Worm (Caenorhabditis elegans) whole organism, L1 larva: ENCODE results near the gene lact-8.

Experiments used
- C04F5.9 ChIP-seq: sonication (generic microtip); optimal IDR thresholded peaks from 2 replicates; lab custom pipeline; 2016; ENCODE audit warnings: missing genetic modification characterization, missing compliant biosample characterization
- C34B4.2 ChIP-seq: sonication (generic microtip); optimal IDR thresholded peaks from 2 replicates; lab custom pipeline; 2017; ENCODE audit warnings: mild to moderate bottlenecking, missing genetic modification characterization, missing compliant biosample characterization
- F16B12.6 ChIP-seq: fragments of 150-350 bp; optimal IDR thresholded peaks from 2 replicates; lab custom pipeline; 2014; ENCODE audit warnings: missing biosample characterization, missing genetic modification characterization
- aha-1 ChIP-seq: fragments of 150-350 bp; optimal IDR thresholded peaks from 2 replicates; lab custom pipeline; 2014; ENCODE audit warnings: missing biosample characterization, missing genetic modification characterization
- alr-1 ChIP-seq: fragments of 200-800 bp; sonication (Bioruptor generic); optimal IDR thresholded peaks from 2 replicates; lab custom pipeline; 2018; ENCODE audit warnings: borderline replicate concordance, mild to moderate bottlenecking, missing genetic modification characterization, missing compliant biosample characterization
- aly-2 ChIP-seq: fragments of 150-350 bp; optimal IDR thresholded peaks from 2 replicates; lab custom pipeline; 2014; ENCODE audit warnings: missing biosample characterization, missing genetic modification characterization
- ama-1 ChIP-seq: fragments of 150-350 bp; optimal IDR thresholded peaks from 2 replicates; lab custom pipeline; 2014
- ceh-8 ChIP-seq: fragments of 200-800 bp; sonication (Bioruptor generic); optimal IDR thresholded peaks from 2 replicates; lab custom pipeline; 2018; ENCODE audit warnings: mild to moderate bottlenecking, missing genetic modification characterization, moderate library complexity, missing compliant biosample characterization
- dpl-1 ChIP-seq, 3 experiments: fragments of 150-350 bp in 2 of 3; sonication (generic microtip) in 1 of 3; optimal IDR thresholded peaks; 2 replicates each; lab custom pipeline; 2014 to 2017; ENCODE audit warnings: missing biosample characterization in 3 of 3, missing genetic modification characterization in 3 of 3, missing genetic modification reagents in 3 of 3
- dsc-1 ChIP-seq: sonication (generic microtip); optimal IDR thresholded peaks from 2 replicates; lab custom pipeline; 2016; ENCODE audit warnings: mild to moderate bottlenecking, missing genetic modification characterization, missing compliant biosample characterization
- efl-1 ChIP-seq, 4 experiments: fragments of 150-350 bp; optimal IDR thresholded peaks in 3 of 4; peaks in 1 of 4; 1 replicate in 1 of 4; 2 replicates in 3 of 4; lab custom pipeline; 2014; ENCODE audit warnings: missing biosample characterization in 2 of 4, missing genetic modification characterization in 2 of 4, missing genetic modification reagents in 2 of 4
- elt-3 ChIP-seq, 6 experiments: fragments of 150-350 bp in 1 of 6; sonication (generic microtip); optimal IDR thresholded peaks; 2 replicates each; lab custom pipeline; 2017 to 2018; ENCODE audit warnings: missing biosample characterization in 6 of 6, missing genetic modification characterization in 6 of 6, inconsistent platforms in 1 of 6
- ets-5 ChIP-seq: fragments of 200-800 bp; sonication (Bioruptor generic); IDR thresholded peaks from 2 replicates; pipeline ENCODE4 v1.3.6; 2022; ENCODE audit warnings: missing genetic modification characterization, missing compliant biosample characterization
- fkh-10 ChIP-seq: sonication (generic microtip); optimal IDR thresholded peaks from 2 replicates; lab custom pipeline; 2017; ENCODE audit warnings: missing biosample characterization, missing genetic modification reagents, missing genetic modification characterization
- fkh-4 ChIP-seq: sonication (generic microtip); optimal IDR thresholded peaks from 2 replicates; lab custom pipeline; 2016; ENCODE audit warnings: missing compliant biosample characterization, missing genetic modification characterization, borderline replicate concordance
- grh-1 ChIP-seq: fragments of 200-800 bp; sonication (Bioruptor generic); IDR thresholded peaks from 2 replicates; pipeline ENCODE4 v1.3.6; 2022; ENCODE audit warnings: missing genetic modification reagents, missing genetic modification characterization, missing compliant biosample characterization
- hlh-4 ChIP-seq: sonication (generic microtip); optimal IDR thresholded peaks from 2 replicates; lab custom pipeline; 2016; ENCODE audit warnings: mild to moderate bottlenecking, missing genetic modification characterization, missing compliant biosample characterization
- hpl-2 ChIP-seq: fragments of 150-350 bp; optimal IDR thresholded peaks from 2 replicates; lab custom pipeline; 2014; ENCODE audit warnings: missing biosample characterization, missing genetic modification reagents, missing genetic modification characterization
- isw-1 ChIP-seq: fragments of 200-800 bp; sonication (Bioruptor generic); IDR thresholded peaks from 2 replicates; pipeline ENCODE4 v1.3.6; 2022; ENCODE audit warnings: missing genetic modification characterization, missing compliant biosample characterization
- jun-1 ChIP-seq: fragments of 150-350 bp; optimal IDR thresholded peaks from 2 replicates; lab custom pipeline; 2014; ENCODE audit warnings: missing biosample characterization, missing genetic modification reagents, missing genetic modification characterization
- lin-13 ChIP-seq: fragments of 150-350 bp; optimal IDR thresholded peaks from 2 replicates; lab custom pipeline; 2014; ENCODE audit warnings: missing biosample characterization, missing genetic modification reagents, missing genetic modification characterization
- lin-14 ChIP-seq: fragments of 200-800 bp; sonication (Bioruptor generic); optimal IDR thresholded peaks from 2 replicates; lab custom pipeline; 2018; ENCODE audit warnings: mild to moderate bottlenecking, missing genetic modification characterization, moderate library complexity, missing compliant biosample characterization
- lir-3 ChIP-seq: sonication (generic microtip); optimal IDR thresholded peaks from 2 replicates; lab custom pipeline; 2016; ENCODE audit warnings: mild to moderate bottlenecking, missing genetic modification characterization, moderate library complexity, missing compliant biosample characterization; ENCODE audit not compliant: poor library complexity
- lsy-2 ChIP-seq, 2 experiments: fragments of 150-350 bp; optimal IDR thresholded peaks; 2 replicates each; lab custom pipeline; 2014; ENCODE audit warnings: missing biosample characterization in 2 of 2, missing genetic modification characterization in 2 of 2
- mab-9 ChIP-seq: fragments of 200-800 bp; sonication (Bioruptor generic); IDR thresholded peaks from 2 replicates; pipeline ENCODE4 v1.3.6; 2022; ENCODE audit warnings: missing genetic modification reagents, missing genetic modification characterization, missing compliant biosample characterization
- mdl-1 ChIP-seq, 2 experiments: fragments of 150-350 bp; optimal IDR thresholded peaks; 2 replicates each; lab custom pipeline; 2014 to 2017; ENCODE audit warnings: missing biosample characterization in 2 of 2, missing genetic modification characterization in 2 of 2, inconsistent platforms in 1 of 2
- mep-1 ChIP-seq: fragments of 150-350 bp; optimal IDR thresholded peaks from 2 replicates; lab custom pipeline; 2014; ENCODE audit warnings: missing biosample characterization, missing genetic modification characterization
- nhr-19 ChIP-seq: fragments of 200-800 bp; sonication (Bioruptor generic); conservative IDR thresholded peaks from 2 replicates; pipeline ENCODE4 v1.3.6; 2022; ENCODE audit warnings: missing genetic modification characterization, missing compliant biosample characterization
- nhr-20 ChIP-seq: sonication (generic microtip); optimal IDR thresholded peaks from 2 replicates; lab custom pipeline; 2016; ENCODE audit warnings: mild to moderate bottlenecking, missing genetic modification characterization, missing compliant biosample characterization
- nhr-28 ChIP-seq: fragments of 150-350 bp; optimal IDR thresholded peaks from 2 replicates; lab custom pipeline; 2014; ENCODE audit warnings: missing biosample characterization, missing genetic modification characterization
- nhr-47 ChIP-seq: sonication (generic microtip); optimal IDR thresholded peaks from 2 replicates; lab custom pipeline; 2016; ENCODE audit warnings: mild to moderate bottlenecking, missing genetic modification characterization, moderate library complexity, missing compliant biosample characterization
- nhr-71 ChIP-seq: sonication (generic microtip); optimal IDR thresholded peaks from 2 replicates; lab custom pipeline; 2016; ENCODE audit warnings: mild to moderate bottlenecking, missing genetic modification characterization, moderate library complexity, missing compliant biosample characterization
- nhr-76 ChIP-seq: sonication (generic microtip); optimal IDR thresholded peaks from 2 replicates; lab custom pipeline; 2017; ENCODE audit warnings: missing biosample characterization, missing genetic modification characterization
- nhr-85 ChIP-seq: sonication (generic microtip); peaks from one replicate; lab custom pipeline; 2016; ENCODE audit warnings: missing genetic modification characterization, inconsistent platforms, missing compliant biosample characterization
- nhr-90 ChIP-seq: sonication (generic microtip); optimal IDR thresholded peaks from 2 replicates; lab custom pipeline; 2016; ENCODE audit warnings: mild to moderate bottlenecking, missing genetic modification characterization, missing compliant biosample characterization; ENCODE audit not compliant: poor library complexity
- pag-3 ChIP-seq: sonication (generic microtip); optimal IDR thresholded peaks from 2 replicates; lab custom pipeline; 2017; ENCODE audit warnings: missing genetic modification characterization, mild to moderate bottlenecking, missing compliant biosample characterization, antibody characterized with exemption, borderline replicate concordance; ENCODE audit not compliant: insufficient read depth
- pax-3 ChIP-seq: fragments of 200-800 bp; sonication (Bioruptor generic); optimal IDR thresholded peaks from 2 replicates; lab custom pipeline; 2018; ENCODE audit warnings: mild to moderate bottlenecking, missing genetic modification characterization, moderate library complexity, missing compliant biosample characterization
- pqm-1 ChIP-seq: sonication (generic microtip); optimal IDR thresholded peaks from 3 replicates; lab custom pipeline; 2017; ENCODE audit warnings: missing biosample characterization, missing genetic modification characterization
- snpc-4 ChIP-seq: fragments of 150-350 bp; optimal IDR thresholded peaks from 2 replicates; lab custom pipeline; 2014; ENCODE audit warnings: missing biosample characterization, missing genetic modification characterization
- snu-23 ChIP-seq: sonication (generic microtip); optimal IDR thresholded peaks from 2 replicates; lab custom pipeline; 2016; ENCODE audit warnings: missing genetic modification characterization, missing compliant biosample characterization
- sox-4 ChIP-seq: sonication (generic microtip); optimal IDR thresholded peaks from 2 replicates; lab custom pipeline; 2016; ENCODE audit warnings: missing genetic modification characterization, missing compliant biosample characterization
- swsn-7 ChIP-seq: sonication (generic microtip); optimal IDR thresholded peaks from 2 replicates; lab custom pipeline; 2016; ENCODE audit warnings: missing genetic modification characterization, missing compliant biosample characterization
- tbx-2 ChIP-seq: sonication (generic microtip); optimal IDR thresholded peaks from 2 replicates; lab custom pipeline; 2016; ENCODE audit warnings: missing genetic modification characterization, missing compliant biosample characterization
- unc-62 ChIP-seq: fragments of 150-350 bp; optimal IDR thresholded peaks from 2 replicates; lab custom pipeline; 2014; ENCODE audit warnings: missing biosample characterization, missing genetic modification reagents, missing genetic modification characterization
- unc-98 ChIP-seq: fragments of 200-800 bp; sonication (Bioruptor generic); IDR thresholded peaks from 2 replicates; pipeline ENCODE4 v1.3.6; 2022; ENCODE audit warnings: missing genetic modification characterization, missing compliant biosample characterization
- ztf-4 ChIP-seq: fragments of 150-350 bp; optimal IDR thresholded peaks from 2 replicates; lab custom pipeline; 2014; ENCODE audit warnings: missing biosample characterization, missing genetic modification characterization

The lact-8 gene

ce11 chrV:11078104-11078724 is 15.2 kb downstream of the lact-8 start, which contains the start of gene act-2 (continued):
- TF ChIP-seq snpc-4 (tag; lab: Kevin White, UChicago) = no peak
- TF ChIP-seq nhr-90 (tag; lab: Kevin White, UChicago) = peak; percentile 62
- TF ChIP-seq mdl-1 (tag; optimal IDR thresholded peaks at IDR 0.05; lab: Kevin White, UChicago) = peak in 1 of 2 experiments; percentile 64
- TF ChIP-seq C04F5.9 (tag; lab: Kevin White, UChicago) = no peak
- peak; percentile 13 for TF ChIP-seq F16B12.6
- no peak for TF ChIP-seq grh-1
- TF ChIP-seq efl-1 (optimal IDR thresholded peaks at IDR 0.05; lab: Kevin White, UChicago) = peak; percentile 84 to 87
- TF ChIP-seq efl-1 (GFP tag; optimal IDR thresholded peaks at IDR 0.05 in 1 of 2; lab: Kevin White, UChicago) = peak; percentile 85 to 98
- TF ChIP-seq pax-3 = peak; percentile 7
- peak; percentile 75 for TF ChIP-seq swsn-7 (tag; lab: Kevin White, UChicago)
- peak; percentile 31 for TF ChIP-seq ztf-4 (tag; lab: Kevin White, UChicago)
- TF ChIP-seq fkh-10 = peak; percentile 47
- peak; percentile 75 for TF ChIP-seq mep-1 (tag; lab: Kevin White, UChicago)
- peak; percentile 92 for TF ChIP-seq snu-23 (GFP tag; lab: Kevin White, UChicago)
- peak; percentile 85 for TF ChIP-seq jun-1
- peak; percentile 86 for TF ChIP-seq nhr-20
- no peak for TF ChIP-seq mab-9 (GFP tag; lab: Robert Waterston, UW)
- no peak for TF ChIP-seq hlh-4
- TF ChIP-seq nhr-47 (tag; lab: Kevin White, UChicago) = peak; percentile 73
- no peak for TF ChIP-seq C34B4.2 (tag; lab: Kevin White, UChicago)
- TF ChIP-seq unc-62 (GFP tag; lab: Kevin White, UChicago) = no peak
- no peak for TF ChIP-seq ceh-8
- TF ChIP-seq pag-3 = no peak
- peak; percentile 89 to 93 (median 93) for TF ChIP-seq dpl-1 (GFP tag; optimal IDR thresholded peaks at IDR 0.05; lab: Kevin White, UChicago)
- TF ChIP-seq lir-3 (tag; lab: Kevin White, UChicago) = peak; percentile 32
- TF ChIP-seq isw-1 (GFP tag; lab: Robert Waterston, UW) = peak; percentile 51
- no peak for TF ChIP-seq unc-98 (GFP tag; lab: Robert Waterston, UW)
- TF ChIP-seq tbx-2 (tag; lab: Kevin White, UChicago) = peak; percentile 60
- TF ChIP-seq nhr-28 (tag; lab: Kevin White, UChicago) = no peak
- peak in 4 of 6 experiments; percentile 53 to 94 (median 74) for TF ChIP-seq elt-3 (tag; optimal IDR thresholded peaks at IDR 0.05; lab: Kevin White, UChicago)
- TF ChIP-seq aha-1 (tag; lab: Kevin White, UChicago) = no peak
- TF ChIP-seq, all 84 proteins: peak for 38

ce11 chrV:11076403-11076802 is 17.0 kb downstream of the lact-8 start:
- TF ChIP-seq aly-2 (tag; lab: Kevin White, UChicago) = peak; percentile 96
- TF ChIP-seq lsy-2 (tag; optimal IDR thresholded peaks at IDR 0.05; lab: Kevin White, UChicago) = peak in 1 of 2 experiments; percentile 18
- no peak for TF ChIP-seq ets-5
- peak; percentile 12 for TF ChIP-seq lin-14 (GFP tag; lab: Kevin White, UChicago)
- peak; percentile 37 for TF ChIP-seq lin-13 (GFP tag; lab: Kevin White, UChicago)
- peak; percentile 85 for TF ChIP-seq ama-1
- TF ChIP-seq hpl-2 (GFP tag; lab: Kevin White, UChicago) = no peak
- TF ChIP-seq elt-3 (tag; optimal IDR thresholded peaks at IDR 0.05; lab: Kevin White, UChicago) = peak in 1 of 6 experiments; percentile 21
- no peak for TF ChIP-seq dsc-1 (tag; lab: Kevin White, UChicago)
- TF ChIP-seq sox-4 (tag; lab: Kevin White, UChicago) = no peak
- peak; percentile 44 for TF ChIP-seq nhr-85
- peak; percentile 49 for TF ChIP-seq nhr-71
- no peak for TF ChIP-seq pqm-1 (tag; lab: Kevin White, UChicago)
- TF ChIP-seq alr-1 (tag; lab: Kevin White, UChicago) = no peak
- TF ChIP-seq snu-23 (GFP tag; lab: Kevin White, UChicago) = peak; percentile 50
- no peak for TF ChIP-seq fkh-4 (tag; lab: Kevin White, UChicago)
- TF ChIP-seq nhr-47 (tag; lab: Kevin White, UChicago) = peak; percentile 27
- peak in 1 of 3 experiments; percentile 3 for TF ChIP-seq dpl-1 (GFP tag; optimal IDR thresholded peaks at IDR 0.05; lab: Kevin White, UChicago)
- TF ChIP-seq ztf-4 (tag; lab: Kevin White, UChicago) = no peak
- peak; percentile 34 for TF ChIP-seq nhr-20
- TF ChIP-seq nhr-76 = no peak
- TF ChIP-seq nhr-19 (GFP tag; lab: Robert Waterston, UW) = no peak; the same call in 1 of the 2 replicates
- peak; percentile 27 for TF ChIP-seq nhr-90 (tag; lab: Kevin White, UChicago)
- no peak for TF ChIP-seq efl-1 (optimal IDR thresholded peaks at IDR 0.05; lab: Kevin White, UChicago)
- TF ChIP-seq efl-1 (GFP tag; optimal IDR thresholded peaks at IDR 0.05 in 1 of 2; lab: Kevin White, UChicago) = peak in 1 of 2 experiments; percentile 76
